Worm (Caenorhabditis elegans) whole organism, early embryonic: ENCODE measurements around the gene str-207.

Experiments used
- B0310.2 ChIP-seq: sonication (generic microtip); optimal IDR thresholded peaks from 2 replicates; lab custom pipeline; 2016; ENCODE audit warnings: mild to moderate bottlenecking, missing genetic modification characterization, missing compliant biosample characterization
- F13C5.2 ChIP-seq: sonication (generic microtip); optimal IDR thresholded peaks from 2 replicates; lab custom pipeline; 2017; ENCODE audit warnings: mild to moderate bottlenecking, missing genetic modification characterization, inconsistent platforms, missing compliant biosample characterization
- aly-1 ChIP-seq: sonication (generic microtip); optimal IDR thresholded peaks from 2 replicates; lab custom pipeline; 2016; ENCODE audit warnings: missing genetic modification characterization, missing compliant biosample characterization
- ama-1 ChIP-seq: fragments of 150-350 bp; optimal IDR thresholded peaks from 2 replicates; lab custom pipeline; 2014
- ceh-13 ChIP-seq: fragments of 200-800 bp; sonication (Bioruptor generic); optimal IDR thresholded peaks from 2 replicates; lab custom pipeline; 2018; ENCODE audit warnings: mild to moderate bottlenecking, missing genetic modification characterization, missing compliant biosample characterization
- ceh-36 ChIP-seq: sonication (generic microtip); optimal IDR thresholded peaks from 2 replicates; lab custom pipeline; 2016; ENCODE audit warnings: missing genetic modification characterization, inconsistent platforms, missing compliant biosample characterization
- ets-7 ChIP-seq: sonication (generic microtip); optimal IDR thresholded peaks from 2 replicates; lab custom pipeline; 2016; ENCODE audit warnings: missing genotype, missing genetic modification characterization, missing compliant biosample characterization
- flt-1 ChIP-seq: fragments of 200-800 bp; sonication (Bioruptor generic); IDR thresholded peaks from 2 replicates; pipeline ENCODE4 v1.3.6; 2022; ENCODE audit warnings: missing genetic modification characterization, missing compliant biosample characterization
- hmbx-1 ChIP-seq: sonication (generic microtip); optimal IDR thresholded peaks from 2 replicates; lab custom pipeline; 2016; ENCODE audit warnings: mild to moderate bottlenecking, missing genetic modification characterization, missing compliant biosample characterization
- hmg-4 ChIP-seq: fragments of 200-800 bp; sonication (Bioruptor generic); optimal IDR thresholded peaks from 2 replicates; lab custom pipeline; 2018; ENCODE audit warnings: mild to moderate bottlenecking, missing genetic modification characterization, missing compliant biosample characterization
- hnd-1 ChIP-seq: sonication (generic microtip); optimal IDR thresholded peaks from 2 replicates; lab custom pipeline; 2016; ENCODE audit warnings: missing genetic modification characterization, missing compliant biosample characterization
- pes-1 ChIP-seq: fragments of 200-800 bp; sonication (Bioruptor generic); IDR thresholded peaks from 2 replicates; pipeline ENCODE4 v1.3.6; 2022; ENCODE audit warnings: missing genetic modification reagents, missing genetic modification characterization, missing compliant biosample characterization
- scrt-1 ChIP-seq: fragments of 200-800 bp; sonication (Bioruptor generic); IDR thresholded peaks from 2 replicates; pipeline ENCODE4 v1.3.6; 2022; ENCODE audit warnings: missing genetic modification characterization, missing compliant biosample characterization
- sea-1 ChIP-seq: fragments of 200-800 bp; sonication (Bioruptor generic); conservative IDR thresholded peaks from 2 replicates; pipeline ENCODE4 v1.3.6; 2022; ENCODE audit warnings: missing genetic modification characterization, missing compliant biosample characterization
- tbx-11 ChIP-seq: fragments of 200-800 bp; sonication (Bioruptor generic); IDR thresholded peaks from 2 replicates; pipeline ENCODE4 v1.3.6; 2022; ENCODE audit warnings: missing genetic modification characterization, missing compliant biosample characterization
- tbx-37 ChIP-seq: fragments of 200-800 bp; sonication (Bioruptor generic); conservative IDR thresholded peaks from 2 replicates; pipeline ENCODE4 v1.3.6; 2022; ENCODE audit warnings: missing genetic modification reagents, missing genetic modification characterization, missing compliant biosample characterization
- tra-4 ChIP-seq: sonication (generic microtip); optimal IDR thresholded peaks from 2 replicates; lab custom pipeline; 2017; ENCODE audit warnings: missing genetic modification characterization, missing compliant biosample characterization

Gene str-207

ce11 chrV:4918091-4918624 is 33.4 kb upstream of the str-207 start, which contains the start of gene C02E7.7:
C02E7.7 (minus strand) TSS chrV:4918574.
- TF ChIP-seq tbx-11 (GFP tag; lab: Robert Waterston, UW) (no peak), scrt-1 (GFP tag; lab: Robert Waterston, UW) (no peak), aly-1 (tag; lab: Kevin White, UChicago) (no peak), B0310.2 (tag; lab: Kevin White, UChicago) (no peak), tra-4 (no peak), hmbx-1 (tag; lab: Kevin White, UChicago) (no peak), ceh-36 (tag; lab: Kevin White, UChicago) (no peak), tbx-37 (GFP tag; lab: Robert Waterston, UW) (no peak), F13C5.2 (no peak), ets-7 (no peak), pes-1 (GFP tag; lab: Robert Waterston, UW) (no peak), hnd-1 (no peak), hmg-4 (no peak), ama-1 (lab: Kevin White, UChicago) (no peak), sea-1 (GFP tag; lab: Robert Waterston, UW) (no peak), flt-1 (GFP tag; lab: Robert Waterston, UW) (no peak)

- TF ChIP-seq ama-1 (lab: Kevin White, UChicago) = no peak
- no peak for TF ChIP-seq sea-1 (GFP tag; lab: Robert Waterston, UW)
Measured at ce11 chrV:4918664-4919257, 32.8 kb upstream of the str-207 start, which contains the start of gene C02E7.6. C02E7.6 (plus strand) TSS chrV:4919207.

- no peak for TF ChIP-seq ceh-13 (GFP tag; lab: Kevin White, UChicago)
- no peak for TF ChIP-seq scrt-1 (GFP tag; lab: Robert Waterston, UW)
- no peak for TF ChIP-seq pes-1 (GFP tag; lab: Robert Waterston, UW)
- no peak for TF ChIP-seq hmbx-1 (tag; lab: Kevin White, UChicago)
- no peak for TF ChIP-seq ceh-36 (tag; lab: Kevin White, UChicago)
- TF ChIP-seq F13C5.2 = no peak
- TF ChIP-seq hmg-4 = no peak
- TF ChIP-seq tbx-37 (GFP tag; lab: Robert Waterston, UW) = no peak
- no peak for TF ChIP-seq tra-4
- TF ChIP-seq ets-7 = no peak
- no peak for TF ChIP-seq flt-1 (GFP tag; lab: Robert Waterston, UW)
- TF ChIP-seq ama-1 (lab: Kevin White, UChicago) = no peak
- TF ChIP-seq B0310.2 (tag; lab: Kevin White, UChicago) = no peak
- TF ChIP-seq aly-1 (tag; lab: Kevin White, UChicago) = no peak
- TF ChIP-seq tbx-11 (GFP tag; lab: Robert Waterston, UW) = no peak
- TF ChIP-seq sea-1 (GFP tag; lab: Robert Waterston, UW) = no peak
- TF ChIP-seq hnd-1 = no peak
Measured at ce11 chrV:4920690-4921152, 30.8 kb upstream of the str-207 start, which contains the start of the genes C02E7.8 and srh-23. C02E7.8 (minus strand) TSS chrV:4920790. srh-23 (plus strand) TSS chrV:4921102.

ce11 chrV:4922024-4922423 is 29.5 kb upstream of the str-207 start, which contains the start of gene srh-22:
srh-22 (plus strand) TSS chrV:4922324.
- no peak for TF ChIP-seq B0310.2 (tag; lab: Kevin White, UChicago)
- TF ChIP-seq ceh-36 (tag; lab: Kevin White, UChicago) = no peak
- TF ChIP-seq hmg-4 = no peak
- TF ChIP-seq hmbx-1 (tag; lab: Kevin White, UChicago) = no peak

ce11 chrV:4924618-4925017 is 26.9 kb upstream of the str-207 start, which contains the start of gene srh-20:
srh-20 (plus strand) TSS chrV:4924918.
- TF ChIP-seq pes-1 (GFP tag; lab: Robert Waterston, UW) (no peak), B0310.2 (tag; lab: Kevin White, UChicago) (no peak), F13C5.2 (no peak)

- TF ChIP-seq tbx-11 (GFP tag; lab: Robert Waterston, UW) (no peak), ama-1 (lab: Kevin White, UChicago) (no peak), scrt-1 (GFP tag; lab: Robert Waterston, UW) (no peak), F13C5.2 (no peak), tbx-37 (GFP tag; lab: Robert Waterston, UW) (no peak), ceh-13 (GFP tag; lab: Kevin White, UChicago) (no peak), tra-4 (no peak), hnd-1 (no peak)
Measured at ce11 chrV:4926371-4926770, 25.2 kb upstream of the str-207 start, which contains the start of gene srh-21. srh-21 (plus strand) TSS chrV:4926671.

ce11 chrV:4929842-4930241 is 21.7 kb upstream of the str-207 start, which contains the start of gene str-205:
str-205 (minus strand) TSS chrV:4929942.
- TF ChIP-seq scrt-1 (GFP tag; lab: Robert Waterston, UW) (no peak), flt-1 (GFP tag; lab: Robert Waterston, UW) (no peak), hmg-4 (no peak), hnd-1 (no peak), ama-1 (lab: Kevin White, UChicago) (no peak), F13C5.2 (no peak), tra-4 (no peak), ceh-13 (GFP tag; lab: Kevin White, UChicago) (no peak), B0310.2 (tag; lab: Kevin White, UChicago) (no peak), hmbx-1 (tag; lab: Kevin White, UChicago) (no peak), sea-1 (GFP tag; lab: Robert Waterston, UW) (no peak), ets-7 (no peak), ceh-36 (tag; lab: Kevin White, UChicago) (no peak), pes-1 (GFP tag; lab: Robert Waterston, UW) (no peak), tbx-11 (GFP tag; lab: Robert Waterston, UW) (no peak), tbx-37 (GFP tag; lab: Robert Waterston, UW) (no peak), aly-1 (tag; lab: Kevin White, UChicago) (no peak)
